Worm (Caenorhabditis elegans) whole organism, L1 larva: ENCODE results near the gene ZK686.6.

ENCODE experiments used
- C16A3.4 ChIP-seq: fragments of 150-350 bp; optimal IDR thresholded peaks from 2 replicates; lab custom pipeline; 2014; ENCODE audit warnings: missing biosample characterization, missing genetic modification characterization
- F16B12.6 ChIP-seq: fragments of 150-350 bp; optimal IDR thresholded peaks from 2 replicates; lab custom pipeline; 2014; ENCODE audit warnings: missing biosample characterization, missing genetic modification characterization
- blmp-1 ChIP-seq: fragments of 150-350 bp; optimal IDR thresholded peaks from 2 replicates; lab custom pipeline; 2014; ENCODE audit warnings: missing biosample characterization, missing genetic modification characterization
- fkh-10 ChIP-seq: sonication (generic microtip); optimal IDR thresholded peaks from 2 replicates; lab custom pipeline; 2017; ENCODE audit warnings: missing biosample characterization, missing genetic modification reagents, missing genetic modification characterization
- lir-3 ChIP-seq: sonication (generic microtip); optimal IDR thresholded peaks from 2 replicates; lab custom pipeline; 2016; ENCODE audit warnings: mild to moderate bottlenecking, missing genetic modification characterization, moderate library complexity, missing compliant biosample characterization; ENCODE audit not compliant: poor library complexity
- mdl-1 ChIP-seq, 2 experiments: fragments of 150-350 bp; optimal IDR thresholded peaks; 2 replicates each; lab custom pipeline; 2014 to 2017; ENCODE audit warnings: missing biosample characterization in 2 of 2, missing genetic modification characterization in 2 of 2, inconsistent platforms in 1 of 2
- mep-1 ChIP-seq: fragments of 150-350 bp; optimal IDR thresholded peaks from 2 replicates; lab custom pipeline; 2014; ENCODE audit warnings: missing biosample characterization, missing genetic modification characterization
- nhr-237 ChIP-seq: fragments of 150-350 bp; optimal IDR thresholded peaks from 2 replicates; lab custom pipeline; 2014; ENCODE audit warnings: missing biosample characterization, missing genetic modification characterization
- nhr-71 ChIP-seq: sonication (generic microtip); optimal IDR thresholded peaks from 2 replicates; lab custom pipeline; 2016; ENCODE audit warnings: mild to moderate bottlenecking, missing genetic modification characterization, moderate library complexity, missing compliant biosample characterization
- pqm-1 ChIP-seq: sonication (generic microtip); optimal IDR thresholded peaks from 3 replicates; lab custom pipeline; 2017; ENCODE audit warnings: missing biosample characterization, missing genetic modification characterization
- swsn-7 ChIP-seq: sonication (generic microtip); optimal IDR thresholded peaks from 2 replicates; lab custom pipeline; 2016; ENCODE audit warnings: missing genetic modification characterization, missing compliant biosample characterization
- unc-62 ChIP-seq: fragments of 150-350 bp; optimal IDR thresholded peaks from 2 replicates; lab custom pipeline; 2014; ENCODE audit warnings: missing biosample characterization, missing genetic modification reagents, missing genetic modification characterization

DNA sequence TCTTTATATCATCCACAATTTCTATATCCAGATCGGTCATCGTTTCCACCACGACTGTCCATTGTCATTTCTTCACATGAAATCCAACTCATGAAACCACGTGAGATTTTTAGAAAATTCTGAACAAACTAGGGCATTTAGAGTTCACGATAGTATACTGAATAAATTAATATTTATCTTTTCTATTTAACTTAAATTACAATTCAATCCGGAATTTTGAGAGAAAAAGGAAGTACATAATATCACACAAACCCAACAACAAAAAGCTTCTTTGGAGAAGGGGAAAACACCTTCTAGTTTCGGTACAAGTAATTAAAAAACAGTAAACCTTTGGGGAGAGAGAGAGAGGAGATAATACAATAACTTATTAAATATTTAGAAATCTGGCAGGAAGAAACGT, 5.4 kb downstream of the ZK686.6 start, which contains the start of gene ZK686.5:
- TF ChIP-seq nhr-237 (tag; lab: Kevin White, UChicago) (no peak), mep-1 (tag; lab: Kevin White, UChicago) (no peak), blmp-1 (no peak), pqm-1 (no peak), fkh-10 (GFP tag; lab: Kevin White, UChicago) (no peak), C16A3.4 (tag; lab: Kevin White, UChicago) (no peak), nhr-71 (tag; lab: Kevin White, UChicago) (no peak), mdl-1 (tag; optimal IDR thresholded peaks at IDR 0.05; lab: Kevin White, UChicago) (no peak), lir-3 (tag; lab: Kevin White, UChicago) (no peak), swsn-7 (tag; lab: Kevin White, UChicago) (no peak), F16B12.6 (tag; lab: Kevin White, UChicago) (no peak), unc-62 (GFP tag; lab: Kevin White, UChicago) (no peak)
